Worm (Caenorhabditis elegans) whole organism, early embryonic: ENCODE data around the gene sir-2.3.
A peak's percentile ranks its signal among the peaks of the same experiment; 100 is the strongest.

Experiments
- B0310.2 ChIP-seq: sonication (generic microtip); optimal IDR thresholded peaks from 2 replicates; lab custom pipeline; 2016; ENCODE audit warnings: mild to moderate bottlenecking, missing genetic modification characterization, missing compliant biosample characterization
- F13C5.2 ChIP-seq: sonication (generic microtip); optimal IDR thresholded peaks from 2 replicates; lab custom pipeline; 2017; ENCODE audit warnings: mild to moderate bottlenecking, missing genetic modification characterization, inconsistent platforms, missing compliant biosample characterization
- aly-1 ChIP-seq: sonication (generic microtip); optimal IDR thresholded peaks from 2 replicates; lab custom pipeline; 2016; ENCODE audit warnings: missing genetic modification characterization, missing compliant biosample characterization
- ama-1 ChIP-seq: fragments of 150-350 bp; optimal IDR thresholded peaks from 2 replicates; lab custom pipeline; 2014
- ceh-13 ChIP-seq: fragments of 200-800 bp; sonication (Bioruptor generic); optimal IDR thresholded peaks from 2 replicates; lab custom pipeline; 2018; ENCODE audit warnings: mild to moderate bottlenecking, missing genetic modification characterization, missing compliant biosample characterization
- ceh-36 ChIP-seq: sonication (generic microtip); optimal IDR thresholded peaks from 2 replicates; lab custom pipeline; 2016; ENCODE audit warnings: missing genetic modification characterization, inconsistent platforms, missing compliant biosample characterization
- ets-7 ChIP-seq: sonication (generic microtip); optimal IDR thresholded peaks from 2 replicates; lab custom pipeline; 2016; ENCODE audit warnings: missing genotype, missing genetic modification characterization, missing compliant biosample characterization
- flt-1 ChIP-seq: fragments of 200-800 bp; sonication (Bioruptor generic); IDR thresholded peaks from 2 replicates; pipeline ENCODE4 v1.3.6; 2022; ENCODE audit warnings: missing genetic modification characterization, missing compliant biosample characterization
- hmbx-1 ChIP-seq: sonication (generic microtip); optimal IDR thresholded peaks from 2 replicates; lab custom pipeline; 2016; ENCODE audit warnings: mild to moderate bottlenecking, missing genetic modification characterization, missing compliant biosample characterization
- hmg-4 ChIP-seq: fragments of 200-800 bp; sonication (Bioruptor generic); optimal IDR thresholded peaks from 2 replicates; lab custom pipeline; 2018; ENCODE audit warnings: mild to moderate bottlenecking, missing genetic modification characterization, missing compliant biosample characterization
- hnd-1 ChIP-seq: sonication (generic microtip); optimal IDR thresholded peaks from 2 replicates; lab custom pipeline; 2016; ENCODE audit warnings: missing genetic modification characterization, missing compliant biosample characterization
- pes-1 ChIP-seq: fragments of 200-800 bp; sonication (Bioruptor generic); IDR thresholded peaks from 2 replicates; pipeline ENCODE4 v1.3.6; 2022; ENCODE audit warnings: missing genetic modification reagents, missing genetic modification characterization, missing compliant biosample characterization
- scrt-1 ChIP-seq: fragments of 200-800 bp; sonication (Bioruptor generic); IDR thresholded peaks from 2 replicates; pipeline ENCODE4 v1.3.6; 2022; ENCODE audit warnings: missing genetic modification characterization, missing compliant biosample characterization
- sea-1 ChIP-seq: fragments of 200-800 bp; sonication (Bioruptor generic); conservative IDR thresholded peaks from 2 replicates; pipeline ENCODE4 v1.3.6; 2022; ENCODE audit warnings: missing genetic modification characterization, missing compliant biosample characterization
- tbx-11 ChIP-seq: fragments of 200-800 bp; sonication (Bioruptor generic); IDR thresholded peaks from 2 replicates; pipeline ENCODE4 v1.3.6; 2022; ENCODE audit warnings: missing genetic modification characterization, missing compliant biosample characterization
- tbx-37 ChIP-seq: fragments of 200-800 bp; sonication (Bioruptor generic); conservative IDR thresholded peaks from 2 replicates; pipeline ENCODE4 v1.3.6; 2022; ENCODE audit warnings: missing genetic modification reagents, missing genetic modification characterization, missing compliant biosample characterization
- tra-4 ChIP-seq: sonication (generic microtip); optimal IDR thresholded peaks from 2 replicates; lab custom pipeline; 2017; ENCODE audit warnings: missing genetic modification characterization, missing compliant biosample characterization

sir-2.3 gene

ce11 chrX:13320575-13320974 is 10.9 kb upstream of the sir-2.3 start:
- no peak for TF ChIP-seq pes-1 (GFP tag; lab: Robert Waterston, UW)
- TF ChIP-seq ceh-36: no peak
- TF ChIP-seq scrt-1: no peak
- no peak for TF ChIP-seq tbx-11 (GFP tag; lab: Robert Waterston, UW)
- TF ChIP-seq aly-1: no peak
- no peak for TF ChIP-seq F13C5.2 (tag; lab: Kevin White, UChicago)
- TF ChIP-seq flt-1: no peak
- no peak for TF ChIP-seq ceh-13 (GFP tag; lab: Kevin White, UChicago)
- TF ChIP-seq tra-4 (tag; lab: Kevin White, UChicago): no peak
- TF ChIP-seq sea-1 (GFP tag; lab: Robert Waterston, UW): no peak
- TF ChIP-seq B0310.2 (tag; lab: Kevin White, UChicago): no peak
- TF ChIP-seq hnd-1 (tag; lab: Kevin White, UChicago): no peak
- TF ChIP-seq hmg-4: no peak
- TF ChIP-seq tbx-37 (GFP tag; lab: Robert Waterston, UW): no peak

- TF ChIP-seq tra-4 (tag; lab: Kevin White, UChicago) (no peak), F13C5.2 (tag; lab: Kevin White, UChicago) (no peak), hnd-1 (tag; lab: Kevin White, UChicago) (no peak), scrt-1 (no peak), tbx-11 (GFP tag; lab: Robert Waterston, UW) (no peak), B0310.2 (tag; lab: Kevin White, UChicago) (no peak), pes-1 (GFP tag; lab: Robert Waterston, UW) (no peak), ceh-36 (no peak), ets-7 (no peak), flt-1 (no peak), aly-1 (no peak), hmbx-1 (tag; lab: Kevin White, UChicago) (no peak), ama-1 (no peak), tbx-37 (GFP tag; lab: Robert Waterston, UW) (no peak), ceh-13 (GFP tag; lab: Kevin White, UChicago) (no peak), hmg-4 (no peak), sea-1 (GFP tag; lab: Robert Waterston, UW) (no peak)
Measured at ce11 chrX:13322886-13323285, 8.6 kb upstream of the sir-2.3 start, which contains the start of gene F46G10.2. TSS of gene F46G10.2 (plus strand) at chrX:13322963.

ce11 chrX:13323697-13324096 is 7.8 kb upstream of the sir-2.3 start:
- TF ChIP-seq hmg-4 (no peak), ceh-36 (no peak), ceh-13 (GFP tag; lab: Kevin White, UChicago) (no peak), pes-1 (GFP tag; lab: Robert Waterston, UW) (no peak), B0310.2 (tag; lab: Kevin White, UChicago) (no peak), tbx-11 (GFP tag; lab: Robert Waterston, UW) (no peak), F13C5.2 (tag; lab: Kevin White, UChicago) (no peak), aly-1 (no peak), ama-1 (no peak), tra-4 (tag; lab: Kevin White, UChicago) (no peak), ets-7 (no peak), sea-1 (GFP tag; lab: Robert Waterston, UW) (no peak), scrt-1 (no peak), hmbx-1 (tag; lab: Kevin White, UChicago) (no peak), flt-1 (no peak), tbx-37 (GFP tag; lab: Robert Waterston, UW) (no peak)

- TF ChIP-seq hmg-4 (no peak), F13C5.2 (tag; lab: Kevin White, UChicago) (no peak), tbx-11 (GFP tag; lab: Robert Waterston, UW) (no peak), ceh-13 (GFP tag; lab: Kevin White, UChicago) (no peak), ama-1 (no peak), hnd-1 (tag; lab: Kevin White, UChicago) (no peak), tbx-37 (GFP tag; lab: Robert Waterston, UW) (no peak), scrt-1 (no peak), hmbx-1 (tag; lab: Kevin White, UChicago) (no peak), ceh-36 (no peak), ets-7 (no peak), tra-4 (tag; lab: Kevin White, UChicago) (no peak), aly-1 (no peak)
Measured at ce11 chrX:13324326-13324725, 7.2 kb upstream of the sir-2.3 start.

ce11 chrX:13325039-13325438 is 6.4 kb upstream of the sir-2.3 start:
- TF ChIP-seq ceh-36 (no peak), ceh-13 (GFP tag; lab: Kevin White, UChicago) (no peak), pes-1 (GFP tag; lab: Robert Waterston, UW) (no peak), scrt-1 (no peak), hmbx-1 (tag; lab: Kevin White, UChicago) (no peak), B0310.2 (tag; lab: Kevin White, UChicago) (no peak), tra-4 (tag; lab: Kevin White, UChicago) (no peak), sea-1 (GFP tag; lab: Robert Waterston, UW) (no peak)

ce11 chrX:13328034-13328433 is 3.5 kb upstream of the sir-2.3 start, which contains the start of gene sir-2.2:
TSS of gene sir-2.2 (plus strand) at chrX:13328067.
- TF ChIP-seq B0310.2 (tag; lab: Kevin White, UChicago) (no peak), sea-1 (GFP tag; lab: Robert Waterston, UW) (no peak), scrt-1 (no peak), tra-4 (tag; lab: Kevin White, UChicago) (no peak), ceh-13 (GFP tag; lab: Kevin White, UChicago) (no peak), aly-1 (no peak), hmg-4 (no peak), tbx-37 (GFP tag; lab: Robert Waterston, UW) (no peak), hnd-1 (tag; lab: Kevin White, UChicago) (no peak), ama-1 (no peak), F13C5.2 (tag; lab: Kevin White, UChicago) (no peak), hmbx-1 (tag; lab: Kevin White, UChicago) (no peak), pes-1 (GFP tag; lab: Robert Waterston, UW) (no peak), ceh-36 (no peak), tbx-11 (GFP tag; lab: Robert Waterston, UW) (no peak), ets-7 (no peak)

- TF ChIP-seq F13C5.2 (tag; lab: Kevin White, UChicago): peak; percentile 23
- TF ChIP-seq tra-4 (tag; lab: Kevin White, UChicago): no peak
Measured at ce11 chrX:13328868-13329267, 2.6 kb upstream of the sir-2.3 start.
